Fruit fly (Drosophila melanogaster) whole organism, embryonic: Measurements from ENCODE around the gene dUTPase.
A peak's percentile ranks its signal among the peaks of the same experiment; 100 is the strongest.

Experiments
- CG11247 ChIP-seq: fragments of 200-800 bp; sonication (Bioruptor generic); IDR thresholded peaks from 2 replicates; pipeline ENCODE4 v1.3.6; 2022; ENCODE audit warnings: missing biosample characterization, missing genetic modification characterization
- CG12104 ChIP-seq: fragments of 200-800 bp; sonication (Bioruptor generic); optimal IDR thresholded peaks from 3 replicates; lab custom pipeline; 2016; ENCODE audit warnings: missing biosample characterization, missing genetic modification characterization
- CG12236 ChIP-seq: fragments of 200-800 bp; sonication (Bioruptor generic); optimal IDR thresholded peaks from 2 replicates; lab custom pipeline; 2016; ENCODE audit warnings: missing biosample characterization, missing genetic modification characterization
- CG13624 ChIP-seq: fragments of 200-800 bp; sonication (Bioruptor generic); optimal IDR thresholded peaks from 2 replicates; lab custom pipeline; 2016; ENCODE audit warnings: missing biosample characterization, missing genetic modification characterization
- CG16863 ChIP-seq: fragments of 200-800 bp; sonication (Bioruptor generic); optimal IDR thresholded peaks from 3 replicates; lab custom pipeline; 2016; ENCODE audit warnings: missing biosample characterization, missing genetic modification characterization
- CG18476 ChIP-seq: fragments of 200-800 bp; sonication (Bioruptor generic); optimal IDR thresholded peaks from 2 replicates; lab custom pipeline; 2016; ENCODE audit warnings: missing biosample characterization, mild to moderate bottlenecking, missing genetic modification characterization
- CG30403 ChIP-seq: fragments of 200-800 bp; sonication (Bioruptor generic); optimal IDR thresholded peaks from 3 replicates; lab custom pipeline; 2016; ENCODE audit warnings: missing biosample characterization, missing genetic modification characterization
- CG32767 ChIP-seq: fragments of 200-800 bp; sonication (Bioruptor generic); IDR thresholded peaks from 2 replicates; pipeline ENCODE4 v1.3.6; 2022; ENCODE audit warnings: missing biosample characterization, missing genetic modification characterization
- CG34422 ChIP-seq: fragments of 200-800 bp; sonication (Bioruptor generic); IDR thresholded peaks from 3 replicates; pipeline ENCODE4 v1.3.6; 2022; ENCODE audit warnings: missing biosample characterization, missing genetic modification characterization
- CG6854 ChIP-seq: fragments of 200-800 bp; sonication (Bioruptor generic); optimal IDR thresholded peaks from 3 replicates; lab custom pipeline; 2017; ENCODE audit warnings: missing biosample characterization, mild to moderate bottlenecking, missing genetic modification characterization
- CG7987 ChIP-seq: fragments of 200-800 bp; sonication (Bioruptor generic); optimal IDR thresholded peaks from 2 replicates; lab custom pipeline; 2018; ENCODE audit warnings: missing biosample characterization, mild to moderate bottlenecking, missing genetic modification characterization, moderate library complexity
- CG9817 ChIP-seq: fragments of 200-800 bp; sonication (Bioruptor generic); optimal IDR thresholded peaks from 2 replicates; lab custom pipeline; 2018; ENCODE audit warnings: missing biosample characterization, mild to moderate bottlenecking, missing genetic modification characterization, moderate library complexity
- CG9932 ChIP-seq: fragments of 200-800 bp; sonication (Bioruptor generic); IDR thresholded peaks from 2 replicates; pipeline ENCODE4 v1.3.6; 2022; ENCODE audit warnings: missing biosample characterization, missing genetic modification characterization
- Dip3 ChIP-seq: fragments of 200-800 bp; sonication (Bioruptor generic); optimal IDR thresholded peaks from 3 replicates; lab custom pipeline; 2016; ENCODE audit warnings: missing biosample characterization, missing genetic modification characterization
- Doc3 ChIP-seq: fragments of 200-800 bp; sonication (Bioruptor generic); IDR thresholded peaks from 3 replicates; pipeline ENCODE4 v1.3.6; 2022; ENCODE audit warnings: missing biosample characterization, missing genetic modification characterization; ENCODE audit not compliant: partially characterized antibody
- E2f1 ChIP-seq: fragments of 200-800 bp; sonication (Bioruptor generic); IDR thresholded peaks from 2 replicates; pipeline ENCODE4 v1.3.6; 2022; ENCODE audit warnings: missing biosample characterization, missing genetic modification characterization
- ERR ChIP-seq: fragments of 200-800 bp; sonication (Bioruptor generic); optimal IDR thresholded peaks from 2 replicates; lab custom pipeline; 2016; ENCODE audit warnings: missing biosample characterization, missing genetic modification characterization
- Ets97D ChIP-seq: fragments of 200-800 bp; sonication (Bioruptor generic); optimal IDR thresholded peaks from 3 replicates; lab custom pipeline; 2016; ENCODE audit warnings: missing biosample characterization, missing genetic modification characterization
- Lpt ChIP-seq: fragments of >200 bp; optimal IDR thresholded peaks from 2 replicates; lab custom pipeline; 2018; ENCODE audit warnings: missing biosample characterization, missing genetic modification characterization
- NFAT ChIP-seq: fragments of 200-800 bp; sonication (Bioruptor generic); IDR thresholded peaks from 2 replicates; pipeline ENCODE4 v1.3.6; 2022; ENCODE audit warnings: missing biosample characterization, missing genetic modification characterization
- Poxn ChIP-seq: fragments of 200-800 bp; sonication (Bioruptor generic); IDR thresholded peaks from 2 replicates; pipeline ENCODE4 v1.3.6; 2022; ENCODE audit warnings: missing biosample characterization, missing genetic modification characterization
- Ravus ChIP-seq: fragments of 200-800 bp; sonication (Bioruptor generic); IDR thresholded peaks from 2 replicates; pipeline ENCODE4 v1.3.6; 2022; ENCODE audit warnings: missing biosample characterization, missing genetic modification characterization
- Sry-β ChIP-seq: fragments of 200-800 bp; sonication (Bioruptor generic); optimal IDR thresholded peaks from 2 replicates; lab custom pipeline; 2018; ENCODE audit warnings: missing biosample characterization, mild to moderate bottlenecking, missing genetic modification characterization, moderate library complexity
- TFAM ChIP-seq: fragments of 200-800 bp; sonication (Bioruptor generic); optimal IDR thresholded peaks from 2 replicates; lab custom pipeline; 2017; ENCODE audit warnings: missing biosample characterization, missing genetic modification characterization, inconsistent platforms
- Tbp ChIP-seq: fragments of >200 bp; optimal IDR thresholded peaks from 2 replicates; lab custom pipeline; 2018; ENCODE audit warnings: missing biosample characterization, missing genetic modification characterization
- YL-1 ChIP-seq: fragments of 200-800 bp; sonication (Bioruptor generic); optimal IDR thresholded peaks from 3 replicates; lab custom pipeline; 2017; ENCODE audit warnings: missing biosample characterization, mild to moderate bottlenecking, missing genetic modification characterization
- ash1 ChIP-seq: fragments of 200-800 bp; sonication (Bioruptor generic); optimal IDR thresholded peaks from 2 replicates; lab custom pipeline; 2018; ENCODE audit warnings: missing biosample characterization, mild to moderate bottlenecking, missing genetic modification characterization
- bab2 ChIP-seq: fragments of 200-800 bp; sonication (Bioruptor generic); optimal IDR thresholded peaks from 2 replicates; lab custom pipeline; 2016; ENCODE audit warnings: missing biosample characterization, missing genetic modification characterization
- ci ChIP-seq: fragments of 200-800 bp; sonication (Bioruptor generic); IDR thresholded peaks from 3 replicates; pipeline ENCODE4 v1.3.6; 2022; ENCODE audit warnings: missing biosample characterization, missing genetic modification characterization
- corto ChIP-seq: fragments of 200-800 bp; sonication (Bioruptor generic); optimal IDR thresholded peaks from 2 replicates; lab custom pipeline; 2016; ENCODE audit warnings: missing biosample characterization, mild to moderate bottlenecking, missing genetic modification characterization, moderate library complexity
- croc ChIP-seq: fragments of 200-800 bp; sonication (Bioruptor generic); conservative IDR thresholded peaks from 3 replicates; pipeline ENCODE4 v1.3.6; 2022; ENCODE audit warnings: missing biosample characterization, missing genetic modification characterization
- dan ChIP-seq: fragments of 200-800 bp; sonication (Bioruptor generic); IDR thresholded peaks from 2 replicates; pipeline ENCODE4 v1.3.6; 2022; ENCODE audit warnings: missing biosample characterization, missing genetic modification characterization
- disco-r ChIP-seq: fragments of 200-800 bp; sonication (Bioruptor generic); optimal IDR thresholded peaks from 2 replicates; lab custom pipeline; 2016; ENCODE audit warnings: missing biosample characterization, missing genetic modification characterization
- gsb ChIP-seq: fragments of 200-800 bp; sonication (Bioruptor generic); IDR thresholded peaks from 2 replicates; pipeline ENCODE4 v1.3.6; 2022; ENCODE audit warnings: missing biosample characterization, missing genetic modification characterization
- lab ChIP-seq: fragments of 200-800 bp; sonication (Bioruptor generic); optimal IDR thresholded peaks from 3 replicates; lab custom pipeline; 2017; ENCODE audit warnings: missing biosample characterization, missing genetic modification characterization, mild to moderate bottlenecking, moderate library complexity, missing genetic modification reagents
- nmo ChIP-seq: fragments of 200-800 bp; sonication (Bioruptor generic); optimal IDR thresholded peaks from 2 replicates; lab custom pipeline; 2018; ENCODE audit warnings: missing biosample characterization, mild to moderate bottlenecking, missing genetic modification characterization, moderate library complexity
- oc ChIP-seq: fragments of 200-800 bp; sonication (Bioruptor generic); optimal IDR thresholded peaks from 2 replicates; lab custom pipeline; 2018; ENCODE audit warnings: missing biosample characterization, mild to moderate bottlenecking, missing genetic modification characterization, moderate library complexity
- pfk ChIP-seq: fragments of 200-800 bp; sonication (Bioruptor generic); optimal IDR thresholded peaks from 2 replicates; lab custom pipeline; 2018; ENCODE audit warnings: missing biosample characterization, mild to moderate bottlenecking, missing genetic modification characterization, moderate library complexity
- psq ChIP-seq: fragments of 200-800 bp; sonication (Bioruptor generic); optimal IDR thresholded peaks from 2 replicates; lab custom pipeline; 2017; ENCODE audit warnings: missing biosample characterization, missing genetic modification characterization
- run ChIP-seq: fragments of 200-800 bp; sonication (Bioruptor generic); optimal IDR thresholded peaks from 3 replicates; lab custom pipeline; 2018; ENCODE audit warnings: missing biosample characterization, mild to moderate bottlenecking, missing genetic modification characterization
- sc ChIP-seq, 3 experiments: fragments of >200 bp in 2 of 3; fragments of 200-800 bp in 1 of 3; sonication (Bioruptor generic) in 1 of 3; optimal IDR thresholded peaks; 2 replicates in 2 of 3; 3 replicates in 1 of 3; lab custom pipeline; 2017; ENCODE audit warnings: mild to moderate bottlenecking in 1 of 3, missing biosample characterization in 1 of 3, missing genetic modification characterization in 1 of 3, missing genetic modification reagents in 1 of 3
- stwl ChIP-seq: fragments of 200-800 bp; sonication (Bioruptor generic); optimal IDR thresholded peaks from 3 replicates; lab custom pipeline; 2018; ENCODE audit warnings: missing biosample characterization, mild to moderate bottlenecking, missing genetic modification characterization, moderate library complexity
- sug ChIP-seq: fragments of 200-800 bp; optimal IDR thresholded peaks from 2 replicates; lab custom pipeline; 2019; ENCODE audit warnings: missing biosample characterization, mild to moderate bottlenecking, missing genetic modification characterization, moderate library complexity
- tgo ChIP-seq: fragments of 200-800 bp; sonication (Bioruptor generic); IDR thresholded peaks from 3 replicates; pipeline ENCODE4 v1.3.6; 2022; ENCODE audit warnings: missing biosample characterization, missing genetic modification characterization
- tin ChIP-seq: fragments of 200-800 bp; sonication (Bioruptor generic); optimal IDR thresholded peaks from 3 replicates; lab custom pipeline; 2016; ENCODE audit warnings: missing biosample characterization, missing genetic modification characterization
- tup ChIP-seq: fragments of 200-800 bp; sonication (Bioruptor generic); optimal IDR thresholded peaks from 2 replicates; lab custom pipeline; 2016; ENCODE audit warnings: missing biosample characterization, mild to moderate bottlenecking, missing genetic modification characterization, moderate library complexity
- tx ChIP-seq: fragments of 200-800 bp; sonication (Bioruptor generic); optimal IDR thresholded peaks from 2 replicates; lab custom pipeline; 2016; ENCODE audit warnings: missing biosample characterization, missing genetic modification characterization
- unc-4 ChIP-seq: fragments of 200-800 bp; sonication (Bioruptor generic); IDR thresholded peaks from 2 replicates; pipeline ENCODE4 v1.3.6; 2022; ENCODE audit warnings: missing biosample characterization, missing genetic modification characterization; ENCODE audit not compliant: partially characterized antibody
- zen ChIP-seq: fragments of 200-800 bp; sonication (Bioruptor generic); optimal IDR thresholded peaks from 3 replicates; lab custom pipeline; 2018; ENCODE audit warnings: missing biosample characterization, mild to moderate bottlenecking, missing genetic modification characterization, moderate library complexity
- zfh1 ChIP-seq: fragments of 200-800 bp; sonication (Bioruptor generic); IDR thresholded peaks from 3 replicates; pipeline ENCODE4 v1.3.6; 2022; ENCODE audit warnings: missing biosample characterization, missing genetic modification characterization

The dUTPase gene

dm6 chr2L:10967257-10968008 is 43.7 kb upstream of the dUTPase start (continued):
- peak; percentile 52 for TF ChIP-seq oc (tag; lab: Kevin White, UChicago)
- TF ChIP-seq zen (tag; lab: Kevin White, UChicago) = no peak
- TF ChIP-seq ash1 (GFP tag; lab: Kevin White, UChicago) = peak; percentile 10
- no peak for TF ChIP-seq CG16863 (GFP tag; lab: Kevin White, UChicago)
- peak; percentile 15 for TF ChIP-seq sug (tag; lab: Kevin White, UChicago)
- TF ChIP-seq bab2 (GFP tag; lab: Kevin White, UChicago) = no peak
- TF ChIP-seq TFAM (GFP tag; lab: Kevin White, UChicago) = no peak
- no peak for TF ChIP-seq Doc3 (GFP tag; lab: Robert Waterston, UW)
- TF ChIP-seq pfk = no peak
- TF ChIP-seq CG32767 (GFP tag; lab: Robert Waterston, UW) = no peak
- TF ChIP-seq lab (GFP tag; lab: Kevin White, UChicago) = no peak
- no peak for TF ChIP-seq Tbp (GFP tag; lab: Kevin White, UChicago)
- no peak for TF ChIP-seq run (tag; lab: Kevin White, UChicago)
- peak; percentile 92 for TF ChIP-seq YL-1
- TF ChIP-seq sc (optimal IDR thresholded peaks at IDR 0.05; lab: Kevin White, UChicago) = no peak
- no peak for TF ChIP-seq sc (GFP tag; optimal IDR thresholded peaks at IDR 0.05; lab: Kevin White, UChicago)
- TF ChIP-seq tx = peak; percentile 4
- no peak for TF ChIP-seq Ravus (GFP tag; lab: Robert Waterston, UW)
- no peak for TF ChIP-seq disco-r (GFP tag; lab: Kevin White, UChicago)
- no peak for TF ChIP-seq tup (GFP tag; lab: Kevin White, UChicago)
- TF ChIP-seq psq (GFP tag; lab: Kevin White, UChicago) = no peak
- no peak for TF ChIP-seq CG12236
- no peak for TF ChIP-seq corto (GFP tag; lab: Kevin White, UChicago)
- no peak for TF ChIP-seq Dip3
- no peak for TF ChIP-seq dan (GFP tag; lab: Robert Waterston, UW)
- TF ChIP-seq stwl (tag; lab: Kevin White, UChicago) = no peak
- TF ChIP-seq CG34422 (GFP tag; lab: Robert Waterston, UW) = peak; percentile 72; the same call in 2 of the 3 replicates
- TF ChIP-seq CG9817 (tag; lab: Kevin White, UChicago) = no peak
- no peak for TF ChIP-seq Poxn (GFP tag; lab: Robert Waterston, UW)
- no peak for TF ChIP-seq E2f1 (GFP tag; lab: Robert Waterston, UW)
- no peak for TF ChIP-seq croc
- 0 out of 2 replicates have a peak, but pooled peaks have one; percentile 10 for TF ChIP-seq unc-4
- no peak for TF ChIP-seq CG18476 (GFP tag; lab: Kevin White, UChicago)
- TF ChIP-seq Ets97D (GFP tag; lab: Kevin White, UChicago) = no peak
- TF ChIP-seq CG12104 (GFP tag; lab: Kevin White, UChicago) = no peak
- 0 out of 3 replicates have a peak, but pooled peaks have one; percentile 54 for TF ChIP-seq ci
- no peak for TF ChIP-seq gsb (GFP tag; lab: Robert Waterston, UW)
- no peak for TF ChIP-seq nmo (GFP tag; lab: Kevin White, UChicago)
- TF ChIP-seq ERR = peak; percentile 13
- no peak for TF ChIP-seq NFAT (GFP tag; lab: Robert Waterston, UW)
- no peak for TF ChIP-seq Lpt (GFP tag; lab: Kevin White, UChicago)
- no peak for TF ChIP-seq tgo
- peak; percentile 25 for TF ChIP-seq Sry-β (GFP tag; lab: Kevin White, UChicago)
- no peak for TF ChIP-seq CG13624 (GFP tag; lab: Kevin White, UChicago)
- TF ChIP-seq CG30403 = no peak
- no peak for TF ChIP-seq tin (GFP tag; lab: Kevin White, UChicago)
- TF ChIP-seq CG7987 = peak; percentile 65
- no peak for TF ChIP-seq CG6854 (GFP tag; lab: Kevin White, UChicago)
- TF ChIP-seq zfh1 (GFP tag; lab: Robert Waterston, UW) = no peak
- no peak for TF ChIP-seq CG11247
- no peak for TF ChIP-seq CG9932 (GFP tag; lab: Robert Waterston, UW)
